Worm (Caenorhabditis elegans): ENCODE measurements around the gene tag-180.

tag-180 gene

ce11 chrII:11288148-11288547 lies 41.1 kb downstream of the tag-180 start:
- no peak for TF ChIP-seq C34F6.9 (tag; optimal IDR thresholded peaks at IDR 0.05)
- no peak for TF ChIP-seq nhr-6 (tag; optimal IDR thresholded peaks at IDR 0.05)
- no peak for TF ChIP-seq ama-1 (optimal IDR thresholded peaks at IDR 0.05)
- TF ChIP-seq nhr-237 (tag; optimal IDR thresholded peaks at IDR 0.05) = no peak
- no peak for TF ChIP-seq nhr-21 (tag; optimal IDR thresholded peaks at IDR 0.05)
- TF ChIP-seq unc-55 (GFP tag; optimal IDR thresholded peaks at IDR 0.05) = no peak
- no peak for TF ChIP-seq Y55F3AM.14 (GFP tag; optimal IDR thresholded peaks at IDR 0.05)
- TF ChIP-seq nhr-23 (tag; optimal IDR thresholded peaks at IDR 0.05) = no peak
- TF ChIP-seq skn-1 (tag; optimal IDR thresholded peaks at IDR 0.05) = no peak

DNA sequence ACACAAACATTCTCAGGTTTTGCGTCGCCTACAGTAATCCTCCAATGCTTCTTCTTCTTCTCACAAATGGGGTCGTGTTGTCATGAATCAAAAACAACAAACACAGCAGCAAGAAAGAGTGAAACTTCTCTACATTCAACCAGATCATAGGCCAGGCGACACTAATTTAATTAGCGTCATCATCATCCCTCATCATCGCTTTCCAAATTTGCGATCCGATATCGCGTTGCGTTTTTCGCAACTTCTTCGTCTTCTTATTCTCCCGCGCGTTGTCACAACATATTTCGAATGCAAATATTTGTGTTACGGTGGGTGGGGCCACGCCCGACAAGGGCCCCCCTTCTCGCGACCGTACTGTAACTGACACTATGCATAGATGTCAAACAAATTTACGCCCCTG lies 42.8 kb downstream of the tag-180 start:
- no peak for TF ChIP-seq elt-1 (tag; optimal IDR thresholded peaks at IDR 0.05)

DNA sequence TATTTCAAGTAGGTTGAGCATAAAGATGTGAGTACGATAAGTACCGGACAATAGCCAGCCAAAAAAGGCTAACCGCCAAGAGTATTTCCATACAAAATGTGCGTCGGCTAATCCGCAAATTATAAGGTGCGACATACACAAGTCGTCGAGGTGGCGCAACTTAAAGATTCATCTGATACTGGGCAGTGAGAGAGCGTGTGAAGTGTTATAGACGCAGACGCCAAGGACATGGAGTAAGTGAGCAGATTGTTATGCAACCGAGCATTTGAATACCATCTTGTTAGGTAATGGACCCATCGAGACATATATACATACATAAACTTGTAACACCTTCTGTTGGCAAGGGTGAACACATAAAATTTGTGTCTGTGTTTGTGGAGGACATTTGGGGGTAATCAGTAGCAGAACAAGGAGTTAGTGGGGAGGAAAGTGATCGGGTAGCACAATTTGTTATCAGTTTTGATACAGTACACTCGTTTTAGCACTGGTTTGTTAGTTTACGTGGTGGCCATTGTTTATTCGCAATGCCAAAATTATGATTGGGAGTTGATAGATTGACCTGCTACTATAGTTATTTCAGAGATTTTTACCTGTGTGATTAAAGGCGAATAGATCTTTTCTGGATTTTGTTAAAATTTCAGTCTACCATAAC lies 43.8 kb downstream of the tag-180 start:
- no peak for TF ChIP-seq elt-3 (tag; optimal IDR thresholded peaks at IDR 0.05)
- TF ChIP-seq fos-1 (tag; optimal IDR thresholded peaks at IDR 0.05) = peak; percentile 32

DNA sequence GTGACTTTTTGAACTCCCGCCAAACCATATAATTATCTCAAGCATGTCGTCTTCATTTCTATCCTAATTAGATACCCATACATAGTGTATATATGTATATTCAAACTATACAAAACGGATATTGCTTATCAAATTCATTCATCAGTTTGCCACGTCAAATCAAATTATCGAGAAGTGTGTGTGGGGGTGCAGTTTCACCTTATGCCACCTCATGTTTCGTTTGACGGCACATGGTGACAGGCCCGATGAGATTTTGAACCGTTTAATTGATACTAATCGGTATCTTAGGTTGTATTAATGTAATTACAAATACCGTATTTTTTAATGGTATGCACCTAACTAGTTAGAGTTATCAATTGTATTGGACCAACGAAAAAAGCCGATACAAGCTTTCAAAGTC lies 44.5 kb downstream of the tag-180 start:
- no peak for TF ChIP-seq gmeb-1 (tag; optimal IDR thresholded peaks at IDR 0.05)
- no peak for TF ChIP-seq alr-1 (tag; optimal IDR thresholded peaks at IDR 0.05)
- TF ChIP-seq unc-55 (GFP tag; optimal IDR thresholded peaks at IDR 0.05) = no peak
- no peak for TF ChIP-seq snpc-4 (tag; optimal IDR thresholded peaks at IDR 0.05)
- TF ChIP-seq aly-2 (tag; optimal IDR thresholded peaks at IDR 0.05) = no peak

ce11 chrII:11283803-11284202 lies 45.4 kb downstream of the tag-180 start:
- peak; percentile 46 for TF ChIP-seq fos-1 (tag; optimal IDR thresholded peaks at IDR 0.05)
- no peak for TF ChIP-seq gmeb-1 (tag; optimal IDR thresholded peaks at IDR 0.05)
- TF ChIP-seq lsy-2 (tag; optimal IDR thresholded peaks at IDR 0.05) = no peak
- no peak for TF ChIP-seq ztf-1 (GFP tag; conservative IDR thresholded peaks at IDR 0.05)
- no peak for TF ChIP-seq ztf-4 (tag; optimal IDR thresholded peaks at IDR 0.05)
- no peak for TF ChIP-seq lin-11 (tag; optimal IDR thresholded peaks at IDR 0.05)
- no peak for TF ChIP-seq sma-9 (GFP tag; optimal IDR thresholded peaks at IDR 0.05)
- TF ChIP-seq sma-9 (tag; optimal IDR thresholded peaks at IDR 0.05) = no peak

- no peak for TF ChIP-seq ZK546.5 (tag; optimal IDR thresholded peaks at IDR 0.05)
- TF ChIP-seq nhr-11 (tag; optimal IDR thresholded peaks at IDR 0.05) = no peak
- TF ChIP-seq nhr-23 (tag; optimal IDR thresholded peaks at IDR 0.05) = no peak
- no peak for TF ChIP-seq aly-2 (tag; optimal IDR thresholded peaks at IDR 0.05)
- no peak for TF ChIP-seq lin-11 (tag; optimal IDR thresholded peaks at IDR 0.05)
- no peak for TF ChIP-seq ceh-16 (tag; optimal IDR thresholded peaks at IDR 0.05)
- no peak for TF ChIP-seq dmd-4 (tag; optimal IDR thresholded peaks at IDR 0.05)
- no peak for TF ChIP-seq gmeb-1 (tag; optimal IDR thresholded peaks at IDR 0.05)
- no peak for TF ChIP-seq ztf-11 (tag; optimal IDR thresholded peaks at IDR 0.05)
- no peak for TF ChIP-seq skn-1 (tag; optimal IDR thresholded peaks at IDR 0.05)
- no peak for TF ChIP-seq sma-3 (GFP tag; optimal IDR thresholded peaks at IDR 0.05)
- TF ChIP-seq nhr-10 (tag; optimal IDR thresholded peaks at IDR 0.05) = no peak
- TF ChIP-seq fos-1 (tag; optimal IDR thresholded peaks at IDR 0.05) = no peak
- no peak for TF ChIP-seq snpc-4 (tag; optimal IDR thresholded peaks at IDR 0.05)
- no peak for TF ChIP-seq nhr-21 (tag; optimal IDR thresholded peaks at IDR 0.05)
- no peak for TF ChIP-seq mbf-1 (tag; optimal IDR thresholded peaks at IDR 0.05)
Observed at ce11 chrII:11283013-11283412, 46.2 kb downstream of the tag-180 start.

ce11 chrII:11281666-11282065 lies 47.6 kb downstream of the tag-180 start, which contains the start of gene unc-130:
Gene unc-130, plus strand, starts transcription at chrII:11281966.
- peak; percentile 5 for TF ChIP-seq fos-1 (tag; optimal IDR thresholded peaks at IDR 0.05)
- no peak for TF ChIP-seq alr-1 (tag; optimal IDR thresholded peaks at IDR 0.05)

Data from whole organism, L2 larva.